Fruit fly (Drosophila melanogaster) S2 (cell line): ENCODE data around the gene CG31327.

ENCODE experiments used
- CG8478 ChIP-seq: fragments of >200 bp; optimal IDR thresholded peaks from 2 replicates; lab custom pipeline; 2018
- CTCF ChIP-seq, 2 experiments: fragments of >200 bp; optimal IDR thresholded peaks; 2 replicates each; lab custom pipeline; 2018

Gene CG31327

dm6 chr3R:14160178-14160577, at the start of gene CG31327:
CG31327 (minus strand) TSS chr3R:14160278.
- no peak for TF ChIP-seq CG8478 (lab: Kevin White, UChicago)
- no peak for TF ChIP-seq CTCF (optimal IDR thresholded peaks at IDR 0.05; lab: Kevin White, UChicago)

DNA sequence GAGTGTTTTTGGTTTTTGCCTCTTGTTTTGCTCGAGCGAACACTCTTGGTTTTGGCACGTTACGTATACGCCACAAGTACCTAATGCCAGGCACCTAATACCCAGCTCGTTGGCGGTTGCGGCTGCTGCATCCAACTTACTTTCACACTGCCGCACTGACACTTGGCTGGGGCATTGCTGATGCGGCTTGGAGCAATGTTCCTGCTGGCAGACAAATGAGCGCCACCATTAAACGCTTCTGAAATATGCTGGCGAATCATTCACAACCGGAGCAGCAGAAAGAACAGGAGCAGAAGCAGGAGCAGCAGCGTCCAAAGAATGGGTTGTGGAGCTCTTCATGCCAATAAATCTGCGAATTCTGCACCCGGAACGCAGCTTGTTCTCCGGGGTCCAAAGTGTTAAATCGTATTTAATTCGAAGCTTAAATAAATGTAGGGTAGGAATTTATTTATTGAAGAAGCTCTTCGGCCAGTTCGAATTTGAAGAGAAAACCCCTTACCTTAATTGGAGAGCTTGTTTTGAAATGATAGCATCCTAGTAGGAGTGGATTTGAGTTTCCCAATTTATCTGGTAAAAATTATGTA, 2.2 kb upstream of the CG31327 start, which contains the start of gene CG3199:
TSS of gene CG3199 (plus strand) at position 534 of the 584 bp plus-strand sequence.
- no peak for TF ChIP-seq CG8478 (lab: Kevin White, UChicago)
- TF ChIP-seq CTCF (optimal IDR thresholded peaks at IDR 0.05; lab: Kevin White, UChicago), result no peak

- TF ChIP-seq CG8478 (lab: Kevin White, UChicago), result no peak
- TF ChIP-seq CTCF (optimal IDR thresholded peaks at IDR 0.05; lab: Kevin White, UChicago), result no peak
Measured at dm6 chr3R:14157331-14157730, 2.7 kb downstream of the CG31327 start, which contains the start of gene CG31533. CG31533 (minus strand) TSS chr3R:14157431.

DNA sequence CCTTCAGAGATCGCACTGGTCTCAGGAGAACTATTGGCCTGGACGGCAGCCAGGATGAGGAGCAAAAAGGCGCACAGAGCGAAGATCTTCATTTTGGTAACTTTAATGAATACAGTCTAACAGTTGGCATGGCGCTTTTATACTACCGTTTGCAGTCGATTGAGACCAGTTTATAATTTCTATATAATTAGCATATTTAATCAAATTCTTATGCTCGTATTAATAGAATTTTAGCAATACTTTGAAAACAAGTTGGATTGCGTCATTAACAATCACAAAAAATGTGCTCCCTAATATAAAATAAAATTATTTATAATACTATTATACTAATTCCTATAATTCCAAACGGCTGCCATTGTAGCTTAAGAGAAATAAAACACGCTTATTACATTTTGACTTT, 5.7 kb downstream of the CG31327 start, which contains the start of gene CG44215:
TSS of gene CG44215 (minus strand) at position 101 of the 400 bp plus-strand sequence.
- no peak for TF ChIP-seq CG8478 (lab: Kevin White, UChicago)
- TF ChIP-seq CTCF (optimal IDR thresholded peaks at IDR 0.05; lab: Kevin White, UChicago), result no peak

dm6 chr3R:14153729-14154128, 6.3 kb downstream of the CG31327 start, which contains the start of gene Recs1:
Recs1 (minus strand) TSS chr3R:14153829.
- no peak for TF ChIP-seq CTCF (optimal IDR thresholded peaks at IDR 0.05; lab: Kevin White, UChicago)
- TF ChIP-seq CG8478 (lab: Kevin White, UChicago), result no peak

DNA sequence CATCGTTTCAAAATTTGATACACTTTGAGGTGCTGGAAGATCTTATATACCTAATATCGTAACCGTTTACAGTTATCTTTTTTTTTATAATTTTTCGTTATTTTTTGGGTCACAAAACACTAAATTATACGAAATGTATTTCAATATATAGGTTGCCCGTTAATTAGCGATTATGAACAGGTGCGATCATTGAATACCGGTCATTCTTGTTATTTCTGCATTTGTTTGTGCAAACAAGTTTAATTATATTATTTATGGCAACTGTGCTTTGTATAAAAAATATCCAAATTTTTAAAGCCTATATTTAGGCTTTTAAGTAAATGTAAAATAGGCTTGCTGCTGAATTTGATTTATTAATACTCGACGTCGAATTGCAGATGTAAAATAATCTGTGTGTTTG, 7.5 kb downstream of the CG31327 start, which contains the start of gene CG42500:
TSS of gene CG42500 (minus strand) at position 101 of the 400 bp plus-strand sequence.
- TF ChIP-seq CTCF (optimal IDR thresholded peaks at IDR 0.05; lab: Kevin White, UChicago) (no peak), CG8478 (lab: Kevin White, UChicago) (no peak)

DNA sequence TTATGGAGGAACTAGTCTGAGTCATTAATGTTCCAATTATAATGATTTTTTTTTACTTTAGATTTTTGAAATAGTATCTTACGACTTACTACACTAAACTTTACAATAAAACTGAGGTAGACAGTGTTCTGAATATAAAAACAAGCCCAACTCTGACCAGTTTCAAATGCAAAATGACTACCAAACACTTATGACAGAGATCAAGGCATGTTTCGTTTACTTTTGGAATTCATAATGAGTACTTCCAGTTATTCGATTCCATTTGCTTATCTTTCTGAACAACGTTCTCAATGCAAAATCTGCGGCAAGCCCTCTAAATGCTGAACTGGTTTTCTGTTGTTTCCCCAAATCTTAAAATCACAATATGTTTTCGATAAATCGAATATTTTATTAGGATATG, 8.2 kb downstream of the CG31327 start, which contains the start of gene CG14355:
TSS of gene CG14355 (minus strand) at position 101 of the 400 bp plus-strand sequence.
- TF ChIP-seq CTCF (optimal IDR thresholded peaks at IDR 0.05; lab: Kevin White, UChicago), result no peak
- TF ChIP-seq CG8478 (lab: Kevin White, UChicago), result no peak

DNA sequence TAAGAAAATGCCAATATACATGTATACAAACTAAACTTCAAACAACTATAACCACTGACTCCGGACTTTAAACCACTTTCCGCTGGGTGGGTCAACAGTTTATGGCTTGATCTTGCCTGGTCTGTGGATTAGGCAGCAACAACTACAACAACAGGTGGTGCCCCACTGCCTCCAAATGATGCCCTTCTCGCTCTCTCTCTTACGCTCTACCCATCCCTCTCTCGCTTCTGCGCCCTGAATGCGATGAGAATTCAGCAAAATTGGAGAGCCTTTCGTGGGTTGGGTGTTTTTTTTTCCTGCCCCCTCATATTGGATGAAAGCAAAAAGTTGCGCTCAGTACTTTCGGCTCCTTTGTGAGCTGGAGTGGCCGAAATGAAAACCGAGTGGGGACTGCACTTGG, 19.2 kb downstream of the CG31327 start:
- no peak for TF ChIP-seq CG8478 (lab: Kevin White, UChicago)
- TF ChIP-seq CTCF (optimal IDR thresholded peaks at IDR 0.05; lab: Kevin White, UChicago), result no peak

- no peak for TF ChIP-seq CTCF (optimal IDR thresholded peaks at IDR 0.05; lab: Kevin White, UChicago)
- TF ChIP-seq CG8478 (lab: Kevin White, UChicago), result no peak
Measured at dm6 chr3R:14131972-14132371, 28.1 kb downstream of the CG31327 start, which contains the start of gene CG14356. CG14356 (minus strand) TSS chr3R:14132072.

- TF ChIP-seq CTCF (optimal IDR thresholded peaks at IDR 0.05; lab: Kevin White, UChicago) (no peak), CG8478 (lab: Kevin White, UChicago) (no peak)
Measured at dm6 chr3R:14125479-14126121, 34.5 kb downstream of the CG31327 start, which contains the start of the genes 140up and Polr2B. 140up (minus strand) TSS chr3R:14125548. Polr2B (plus strand) TSS chr3R:14125791.

dm6 chr3R:14122347-14122812, 37.7 kb downstream of the CG31327 start, which contains the start of the genes Abi and twf:
Abi (minus strand) TSS chr3R:14122420.
twf (plus strand) TSS chr3R:14122654.
- no peak for TF ChIP-seq CTCF (optimal IDR thresholded peaks at IDR 0.05; lab: Kevin White, UChicago)
- no peak for TF ChIP-seq CG8478 (lab: Kevin White, UChicago)

DNA sequence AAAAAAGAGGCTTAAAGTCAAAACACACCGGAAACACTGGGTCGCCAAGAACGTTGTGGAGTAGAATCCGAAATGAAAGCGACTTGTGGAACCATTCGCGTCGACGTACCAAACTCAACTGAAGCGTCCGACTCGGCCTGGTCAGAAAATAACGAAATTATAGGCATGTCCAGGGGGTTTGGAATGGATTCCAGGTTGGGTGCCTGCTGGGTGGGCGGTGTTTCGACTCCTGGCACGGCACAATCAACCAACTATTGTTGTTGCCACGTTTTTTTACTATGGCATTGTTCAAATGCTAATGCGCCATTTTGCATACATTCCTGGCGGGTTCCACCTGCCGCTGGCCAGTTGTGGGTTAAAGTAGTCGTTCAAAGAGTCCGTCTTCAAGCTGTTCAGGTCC, 41.7 kb downstream of the CG31327 start, which contains the start of gene Kif19A:
TSS of gene Kif19A (minus strand) at position 101 of the 400 bp plus-strand sequence.
- TF ChIP-seq CTCF (optimal IDR thresholded peaks at IDR 0.05; lab: Kevin White, UChicago), result no peak
- no peak for TF ChIP-seq CG8478 (lab: Kevin White, UChicago)

- no peak for TF ChIP-seq CTCF (optimal IDR thresholded peaks at IDR 0.05; lab: Kevin White, UChicago)
- no peak for TF ChIP-seq CG8478 (lab: Kevin White, UChicago)
Measured at dm6 chr3R:14116088-14116487, 44.0 kb downstream of the CG31327 start.

dm6 chr3R:14112066-14112465, 48.0 kb downstream of the CG31327 start, which contains the start of gene CG14357:
CG14357 (minus strand) TSS chr3R:14112166.
- TF ChIP-seq CTCF (optimal IDR thresholded peaks at IDR 0.05; lab: Kevin White, UChicago), result no peak
- TF ChIP-seq CG8478 (lab: Kevin White, UChicago), result no peak

DNA sequence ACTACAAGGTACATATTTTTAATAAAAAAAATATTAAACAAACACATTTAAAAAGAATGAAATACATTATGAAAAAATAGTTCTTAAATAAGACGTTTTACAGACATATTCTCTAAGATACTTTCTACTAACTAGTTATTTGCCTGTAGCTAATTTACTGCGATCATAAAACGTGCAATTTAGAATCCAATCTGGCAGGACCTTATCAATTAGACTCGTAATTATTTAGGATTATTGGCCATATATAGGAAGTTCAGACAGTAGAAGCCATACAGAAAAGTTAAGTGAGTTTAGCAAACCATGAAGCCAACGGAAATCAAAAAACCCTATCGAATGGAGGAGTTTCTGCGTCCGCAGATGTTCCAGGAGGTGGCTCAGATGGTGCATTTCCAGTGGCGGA, 50.9 kb downstream of the CG31327 start, which contains the start of gene Or88a:
TSS of gene Or88a (plus strand) at position 301 of the 400 bp plus-strand sequence.
- TF ChIP-seq CG8478 (lab: Kevin White, UChicago) (no peak), CTCF (optimal IDR thresholded peaks at IDR 0.05; lab: Kevin White, UChicago) (no peak)
